Worm (Caenorhabditis elegans) whole organism, young adult: Measurements from ENCODE around the gene M163.5.

ENCODE experiments used
- B0035.1 ChIP-seq: sonication (generic microtip); optimal IDR thresholded peaks from 2 replicates; lab custom pipeline; 2016; ENCODE audit warnings: missing genetic modification characterization, mild to moderate bottlenecking, missing compliant biosample characterization, missing genotype, missing genetic modification reagents
- B0261.1 ChIP-seq: sonication (generic microtip); optimal IDR thresholded peaks from 2 replicates; lab custom pipeline; 2016; ENCODE audit warnings: mild to moderate bottlenecking, missing genetic modification characterization, moderate library complexity, missing compliant biosample characterization
- B0336.3 ChIP-seq: fragments of 200-800 bp; sonication (Bioruptor generic); IDR thresholded peaks from 2 replicates; pipeline ENCODE4 v1.3.6; 2022; ENCODE audit warnings: missing genetic modification characterization, missing compliant biosample characterization
- F10E7.11 ChIP-seq: sonication (generic microtip); optimal IDR thresholded peaks from 2 replicates; lab custom pipeline; 2017; ENCODE audit warnings: mild to moderate bottlenecking, missing genetic modification characterization, moderate library complexity, missing compliant biosample characterization
- F23B12.7 ChIP-seq: sonication (generic microtip); optimal IDR thresholded peaks from 2 replicates; lab custom pipeline; 2017; ENCODE audit warnings: missing genetic modification characterization, mild to moderate bottlenecking, missing compliant biosample characterization, antibody characterized with exemption, moderate library complexity; ENCODE audit not compliant: insufficient read depth
- F57C9.4 ChIP-seq: sonication (generic microtip); optimal IDR thresholded peaks from 2 replicates; lab custom pipeline; 2017; ENCODE audit warnings: mild to moderate bottlenecking, missing genetic modification characterization, missing compliant biosample characterization
- T07F8.4 ChIP-seq: sonication (generic microtip); optimal IDR thresholded peaks from 2 replicates; lab custom pipeline; 2016; ENCODE audit warnings: mild to moderate bottlenecking, missing genetic modification characterization, moderate library complexity, missing compliant biosample characterization
- ama-1 ChIP-seq, 3 experiments: fragments of 150-350 bp in 1 of 3; sonication (generic microtip) in 2 of 3; optimal IDR thresholded peaks; 2 replicates each; lab custom pipeline; 2014 to 2018; ENCODE audit warnings: missing biosample characterization in 2 of 3, missing genetic modification characterization in 2 of 3, missing genetic modification reagents in 2 of 3
- aptf-2 ChIP-seq: fragments of 200-800 bp; sonication (Bioruptor generic); conservative IDR thresholded peaks from 2 replicates; pipeline ENCODE4 v1.3.6; 2022; ENCODE audit warnings: missing genetic modification reagents, missing genetic modification characterization, missing compliant biosample characterization
- aptf-3 ChIP-seq: fragments of 200-800 bp; sonication (Bioruptor generic); IDR thresholded peaks from 2 replicates; pipeline ENCODE4 v1.3.6; 2022; ENCODE audit warnings: missing genetic modification characterization, missing compliant biosample characterization
- atf-7 ChIP-seq: sonication (generic microtip); optimal IDR thresholded peaks from 2 replicates; lab custom pipeline; 2017; ENCODE audit warnings: mild to moderate bottlenecking, missing genetic modification characterization, missing compliant biosample characterization
- athp-1 ChIP-seq: sonication (generic microtip); optimal IDR thresholded peaks from 2 replicates; lab custom pipeline; 2017; ENCODE audit warnings: mild to moderate bottlenecking, missing genetic modification characterization, missing compliant biosample characterization
- attf-5 ChIP-seq: fragments of 200-800 bp; sonication (Bioruptor generic); optimal IDR thresholded peaks from 2 replicates; lab custom pipeline; 2018; ENCODE audit warnings: mild to moderate bottlenecking, missing genetic modification characterization, missing compliant biosample characterization
- bed-1 ChIP-seq: fragments of 200-800 bp; sonication (Bioruptor generic); IDR thresholded peaks from 2 replicates; pipeline ENCODE4 v1.3.6; 2022; ENCODE audit warnings: missing genetic modification reagents, missing genetic modification characterization, missing compliant biosample characterization
- cebp-2 ChIP-seq: fragments of 200-800 bp; sonication (Bioruptor generic); IDR thresholded peaks from 2 replicates; pipeline ENCODE4 v1.3.6; 2022; ENCODE audit warnings: missing genetic modification characterization, missing compliant biosample characterization
- ceh-27 ChIP-seq: fragments of 200-800 bp; sonication (Bioruptor generic); optimal IDR thresholded peaks from 2 replicates; lab custom pipeline; 2018; ENCODE audit warnings: mild to moderate bottlenecking, missing genetic modification characterization, moderate library complexity, missing compliant biosample characterization
- ceh-58 ChIP-seq: fragments of 200-800 bp; sonication (Bioruptor generic); IDR thresholded peaks from 2 replicates; pipeline ENCODE4 v1.3.6; 2022; ENCODE audit warnings: missing genetic modification characterization, missing compliant biosample characterization
- ceh-79 ChIP-seq: sonication (generic microtip); optimal IDR thresholded peaks from 2 replicates; lab custom pipeline; 2017; ENCODE audit warnings: mild to moderate bottlenecking, missing genetic modification characterization, missing compliant biosample characterization
- egrh-3 ChIP-seq: fragments of 200-800 bp; sonication (Bioruptor generic); IDR thresholded peaks from 2 replicates; pipeline ENCODE4 v1.3.6; 2022; ENCODE audit warnings: missing genetic modification reagents, missing genetic modification characterization, missing compliant biosample characterization
- ekl-4 ChIP-seq: fragments of 200-800 bp; sonication (Bioruptor generic); IDR thresholded peaks from 2 replicates; pipeline ENCODE4 v1.3.6; 2022; ENCODE audit warnings: missing genetic modification reagents, missing genetic modification characterization, missing compliant biosample characterization
- fkh-3 ChIP-seq: sonication (generic microtip); optimal IDR thresholded peaks from 2 replicates; lab custom pipeline; 2016; ENCODE audit warnings: mild to moderate bottlenecking, missing genetic modification characterization, missing compliant biosample characterization
- gei-17 ChIP-seq: fragments of 200-800 bp; sonication (Bioruptor generic); optimal IDR thresholded peaks from 2 replicates; lab custom pipeline; 2018; ENCODE audit warnings: mild to moderate bottlenecking, missing genetic modification characterization, missing compliant biosample characterization
- him-1 ChIP-seq: sonication (generic microtip); optimal IDR thresholded peaks from 2 replicates; lab custom pipeline; 2016; ENCODE audit warnings: missing genotype, missing genetic modification reagents, missing genetic modification characterization, missing compliant biosample characterization
- hmg-1.2 ChIP-seq: fragments of 200-800 bp; sonication (Bioruptor generic); IDR thresholded peaks from 2 replicates; pipeline ENCODE4 v1.3.6; 2022; ENCODE audit warnings: missing genetic modification reagents, missing genetic modification characterization, missing compliant biosample characterization
- hsf-1 ChIP-seq: fragments of 200-800 bp; sonication (Bioruptor generic); IDR thresholded peaks from 2 replicates; pipeline ENCODE4 v1.3.6; 2022; ENCODE audit warnings: missing genetic modification reagents, missing genetic modification characterization, missing compliant biosample characterization
- let-526 ChIP-seq: fragments of 200-800 bp; sonication (Bioruptor generic); IDR thresholded peaks from 2 replicates; pipeline ENCODE4 v1.3.6; 2022; ENCODE audit warnings: missing genetic modification reagents, missing genetic modification characterization, missing compliant biosample characterization
- lin-54 ChIP-seq: fragments of 200-800 bp; sonication (Bioruptor generic); optimal IDR thresholded peaks from 2 replicates; lab custom pipeline; 2018; ENCODE audit warnings: mild to moderate bottlenecking, missing genetic modification characterization, missing compliant biosample characterization
- lsl-1 ChIP-seq: fragments of 200-800 bp; sonication (Bioruptor generic); optimal IDR thresholded peaks from 2 replicates; lab custom pipeline; 2018; ENCODE audit warnings: mild to moderate bottlenecking, missing genetic modification characterization, moderate library complexity, missing compliant biosample characterization
- lsy-27 ChIP-seq: sonication (generic microtip); optimal IDR thresholded peaks from 2 replicates; lab custom pipeline; 2017; ENCODE audit warnings: missing genetic modification characterization, mild to moderate bottlenecking, missing compliant biosample characterization, antibody characterized with exemption, missing genotype, borderline replicate concordance; ENCODE audit not compliant: insufficient read depth
- madf-6 ChIP-seq: fragments of 200-800 bp; sonication (Bioruptor generic); IDR thresholded peaks from 2 replicates; pipeline ENCODE4 v1.3.6; 2022; ENCODE audit warnings: missing genetic modification reagents, missing genetic modification characterization, missing compliant biosample characterization
- mcd-1 ChIP-seq: fragments of 200-800 bp; sonication (Bioruptor generic); IDR thresholded peaks from 2 replicates; pipeline ENCODE4 v1.3.6; 2022; ENCODE audit warnings: missing genetic modification reagents, missing genetic modification characterization, missing compliant biosample characterization
- mes-4 ChIP-seq: sonication (generic microtip); optimal IDR thresholded peaks from 2 replicates; lab custom pipeline; 2016; ENCODE audit warnings: missing genotype, missing genetic modification characterization, missing compliant biosample characterization
- nhr-27 ChIP-seq: fragments of 200-800 bp; sonication (Bioruptor generic); optimal IDR thresholded peaks from 2 replicates; lab custom pipeline; 2018; ENCODE audit warnings: mild to moderate bottlenecking, missing genetic modification characterization, moderate library complexity, missing compliant biosample characterization
- nhr-80 ChIP-seq: sonication (generic microtip); optimal IDR thresholded peaks from 2 replicates; lab custom pipeline; 2016; ENCODE audit warnings: missing genetic modification characterization, missing compliant biosample characterization
- pbrm-1 ChIP-seq: fragments of 200-800 bp; sonication (Bioruptor generic); IDR thresholded peaks from 2 replicates; pipeline ENCODE4 v1.3.6; 2022; ENCODE audit warnings: missing genetic modification reagents, missing genetic modification characterization, missing compliant biosample characterization
- pha-4 ChIP-seq: fragments of 150-350 bp; sonication (generic microtip); optimal IDR thresholded peaks from 2 replicates; lab custom pipeline; 2014; ENCODE audit warnings: missing biosample characterization, missing genetic modification reagents, missing genetic modification characterization
- rec-8 ChIP-seq, 2 experiments: sonication (generic microtip); optimal IDR thresholded peaks; 2 replicates each; lab custom pipeline; 2016; ENCODE audit warnings: mild to moderate bottlenecking in 2 of 2, missing genetic modification characterization in 2 of 2, missing genetic modification reagents in 2 of 2, missing genotype in 2 of 2, missing biosample characterization in 1 of 2, missing compliant biosample characterization in 1 of 2, moderate library complexity in 1 of 2
- repo-1 ChIP-seq: sonication (generic microtip); optimal IDR thresholded peaks from 2 replicates; lab custom pipeline; 2017; ENCODE audit warnings: mild to moderate bottlenecking, missing genetic modification characterization, missing compliant biosample characterization
- sdz-38 ChIP-seq: sonication (generic microtip); optimal IDR thresholded peaks from 2 replicates; lab custom pipeline; 2016; ENCODE audit warnings: missing genotype, missing genetic modification characterization, missing compliant biosample characterization
- snpc-3.4 ChIP-seq: sonication (generic microtip); optimal IDR thresholded peaks from 2 replicates; lab custom pipeline; 2017; ENCODE audit warnings: missing genetic modification characterization, mild to moderate bottlenecking, missing compliant biosample characterization, antibody characterized with exemption, moderate library complexity, missing genotype, missing genetic modification reagents
- snpc-4 ChIP-seq, 5 experiments: fragments of 150-350 bp in 1 of 5; sonication (generic microtip) in 4 of 5; optimal IDR thresholded peaks; 2 replicates each; lab custom pipeline; 2014 to 2018; ENCODE audit warnings: missing genetic modification characterization in 5 of 5, missing biosample characterization in 3 of 5, antibody characterized with exemption in 2 of 5, mild to moderate bottlenecking in 2 of 5, missing compliant biosample characterization in 2 of 5, missing genotype in 2 of 5, moderate library complexity in 2 of 5, missing genetic modification reagents in 1 of 5
- sptf-2 ChIP-seq: fragments of 200-800 bp; sonication (Bioruptor generic); optimal IDR thresholded peaks from 2 replicates; lab custom pipeline; 2018; ENCODE audit warnings: mild to moderate bottlenecking, missing genetic modification characterization, missing compliant biosample characterization
- tbp1 ChIP-seq: fragments of 200-800 bp; sonication (Bioruptor generic); optimal IDR thresholded peaks from 2 replicates; lab custom pipeline; 2018; ENCODE audit warnings: mild to moderate bottlenecking, missing genetic modification characterization, missing compliant biosample characterization
- tbx-9 ChIP-seq: sonication (generic microtip); optimal IDR thresholded peaks from 2 replicates; lab custom pipeline; 2016; ENCODE audit warnings: borderline replicate concordance, missing genetic modification characterization, inconsistent platforms, missing compliant biosample characterization
- ztf-3 ChIP-seq: fragments of 200-800 bp; sonication (Bioruptor generic); optimal IDR thresholded peaks from 2 replicates; lab custom pipeline; 2018; ENCODE audit warnings: mild to moderate bottlenecking, missing genetic modification characterization, missing compliant biosample characterization

Gene M163.5

ce11 chrX:14470687-14471086, 3.2 kb upstream of the M163.5 start, which contains the start of gene M163.10:
Gene M163.10 (plus strand): TSS chrX:14470987.
- TF ChIP-seq lsl-1 (GFP tag; lab: Kevin White, UChicago) (no peak), aptf-2 (GFP tag; lab: Robert Waterston, UW) (no peak), lin-54 (no peak)

ce11 chrX:14476625-14477257, 2.9 kb downstream of the M163.5 start:
- TF ChIP-seq egrh-3 (GFP tag; lab: Robert Waterston, UW) (no peak), snpc-4 (GFP tag; optimal IDR thresholded peaks at IDR 0.05; lab: Kevin White, UChicago) (peak; percentile 89), snpc-4 (tag; optimal IDR thresholded peaks at IDR 0.05; lab: Kevin White, UChicago) (peak; percentile 97 to 100 (median 99)), aptf-3 (GFP tag; lab: Robert Waterston, UW) (no peak), hmg-1.2 (GFP tag; lab: Robert Waterston, UW) (peak; percentile 59), nhr-80 (tag; lab: Kevin White, UChicago) (peak; percentile 14), tbp1 (GFP tag; lab: Kevin White, UChicago) (peak; percentile 76), F57C9.4 (no peak), nhr-27 (tag; lab: Kevin White, UChicago) (peak; percentile 39), snpc-3.4 (peak; percentile 4), repo-1 (peak; percentile 83), fkh-3 (tag; lab: Kevin White, UChicago) (no peak), B0261.1 (tag; lab: Kevin White, UChicago) (peak; percentile 67), gei-17 (GFP tag; lab: Kevin White, UChicago) (peak; percentile 65), ekl-4 (GFP tag; lab: Robert Waterston, UW) (peak; percentile 25; the same call in 1 of the 2 replicates), F10E7.11 (tag; lab: Kevin White, UChicago) (no peak), athp-1 (tag; lab: Kevin White, UChicago) (peak; percentile 27), sptf-2 (GFP tag; lab: Kevin White, UChicago) (no peak), mcd-1 (GFP tag; lab: Robert Waterston, UW) (no peak; the same call in 1 of the 2 replicates), ceh-27 (no peak), ceh-79 (no peak), tbx-9 (tag; lab: Kevin White, UChicago) (no peak), madf-6 (no peak), rec-8 (tag; optimal IDR thresholded peaks at IDR 0.05; lab: Kevin White, UChicago) (peak in 1 of 2 experiments; percentile 22), B0336.3 (GFP tag; lab: Robert Waterston, UW) (0 out of 2 replicates have a peak, but pooled peaks have one; percentile 34), hsf-1 (GFP tag; lab: Robert Waterston, UW) (no peak), him-1 (no peak), lsy-27 (tag; lab: Kevin White, UChicago) (no peak), atf-7 (peak; percentile 51), ztf-3 (peak; percentile 44), F23B12.7 (tag; lab: Kevin White, UChicago) (no peak), B0035.1 (tag; lab: Kevin White, UChicago) (no peak), pha-4 (tag; lab: Kevin White, UChicago) (peak; percentile 6), pbrm-1 (peak; percentile 73), let-526 (GFP tag; lab: Robert Waterston, UW) (no peak), bed-1 (GFP tag; lab: Robert Waterston, UW) (no peak), ceh-58 (GFP tag; lab: Robert Waterston, UW) (no peak), cebp-2 (GFP tag; lab: Robert Waterston, UW) (peak; percentile 69; the same call in 1 of the 2 replicates), mes-4 (no peak), attf-5 (GFP tag; lab: Kevin White, UChicago) (peak; percentile 40), ama-1 (optimal IDR thresholded peaks at IDR 0.05; lab: Kevin White, UChicago) (no peak), ama-1 (GFP tag; optimal IDR thresholded peaks at IDR 0.05; lab: Kevin White, UChicago) (no peak), sdz-38 (tag; lab: Kevin White, UChicago) (no peak), T07F8.4 (no peak)
